Fruit fly (Drosophila melanogaster) whole organism, adult: ENCODE measurements around the gene ND-75.

Experiments
- pad ChIP-seq: fragments of 200-800 bp; sonication (Bioruptor generic); optimal IDR thresholded peaks from 3 replicates; lab custom pipeline; 2017; ENCODE audit warnings: missing biosample characterization, missing genetic modification characterization, mild to moderate bottlenecking, moderate library complexity, missing genetic modification reagents
- tj ChIP-seq: fragments of 200-800 bp; sonication (Bioruptor generic); optimal IDR thresholded peaks from 3 replicates; lab custom pipeline; 2017; ENCODE audit warnings: missing biosample characterization, mild to moderate bottlenecking, missing genetic modification characterization, moderate library complexity
- toe ChIP-seq: fragments of 200-800 bp; sonication (Bioruptor generic); optimal IDR thresholded peaks from 2 replicates; lab custom pipeline; 2016; ENCODE audit warnings: missing biosample characterization, missing genetic modification characterization

- no peak for TF ChIP-seq toe (GFP tag; lab: Kevin White, UChicago)
- TF ChIP-seq tj (GFP tag; lab: Kevin White, UChicago) = no peak
- TF ChIP-seq pad (GFP tag; lab: Kevin White, UChicago) = no peak
Measured at dm6 chrX:8254739-8255326, 3.3 kb upstream of the ND-75 start.
